Worm (Caenorhabditis elegans): Measurements from ENCODE around the gene ZK470.1.

DNA sequence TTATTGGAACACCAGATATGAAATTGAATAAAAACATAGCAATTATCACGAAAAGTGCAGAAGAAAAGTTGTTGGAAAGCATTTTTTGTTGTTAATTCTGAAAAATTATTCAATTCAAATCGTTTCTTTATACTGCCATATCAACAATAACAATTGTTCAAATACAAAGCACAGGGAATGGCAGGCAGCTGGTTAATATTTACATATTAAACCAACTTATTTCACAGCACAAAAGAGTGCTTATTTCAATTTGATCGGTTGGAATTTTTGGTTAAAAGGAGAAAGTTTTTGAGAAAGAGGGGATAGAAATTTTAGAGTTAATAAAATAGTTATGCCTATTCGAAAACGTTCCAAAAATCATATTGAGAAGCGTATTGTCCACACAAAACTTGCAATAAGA lies 42.6 kb upstream of the ZK470.1 start, which contains the start of gene F09F9.3:
- TF ChIP-seq C17E4.6 (GFP tag; IDR thresholded peaks at IDR 0.05): no peak
- TF ChIP-seq ztf-28 (GFP tag; IDR thresholded peaks at IDR 0.05): no peak
- no peak for TF ChIP-seq athp-1 (tag; optimal IDR thresholded peaks at IDR 0.05)
- TF ChIP-seq ccch-3 (GFP tag; optimal IDR thresholded peaks at IDR 0.05): no peak
- no peak for TF ChIP-seq snpc-4 (GFP tag; optimal IDR thresholded peaks at IDR 0.05)
- no peak for TF ChIP-seq snpc-4 (tag; optimal IDR thresholded peaks at IDR 0.05)

Data from whole organism, young adult.